Fruit fly (Drosophila melanogaster): Measurements from ENCODE around the gene Mtch.

dm6 chr3L:171729-172128 lies 12.7 kb upstream of the Mtch start:
- TF ChIP-seq Pif1A (GFP tag; optimal IDR thresholded peaks at IDR 0.05) (no peak), rn (GFP tag; IDR thresholded peaks at IDR 0.05) (no peak), fd96Ca (GFP tag; IDR thresholded peaks at IDR 0.05) (no peak), CG15710 (tag; optimal IDR thresholded peaks at IDR 0.05) (no peak), Snoo (tag; optimal IDR thresholded peaks at IDR 0.05) (no peak), CG32121 (GFP tag; IDR thresholded peaks at IDR 0.05) (no peak), CG34367 (tag; optimal IDR thresholded peaks at IDR 0.05) (no peak), Pif1B (GFP tag; optimal IDR thresholded peaks at IDR 0.05) (no peak), EcR (GFP tag; optimal IDR thresholded peaks at IDR 0.05) (no peak), gl (tag; optimal IDR thresholded peaks at IDR 0.05) (no peak), CG14655 (GFP tag; optimal IDR thresholded peaks at IDR 0.05) (no peak), CG17806 (tag; optimal IDR thresholded peaks at IDR 0.05) (no peak), D1 (tag; optimal IDR thresholded peaks at IDR 0.05) (no peak), CG8159 (tag; optimal IDR thresholded peaks at IDR 0.05) (no peak)

Data from whole organism, pupa.